Worm (Caenorhabditis elegans) whole organism, L1 larva: ENCODE results near the gene C37H5.5.

Experiments used
- C16A3.4 ChIP-seq: fragments of 150-350 bp; optimal IDR thresholded peaks from 2 replicates; lab custom pipeline; 2014; ENCODE audit warnings: missing biosample characterization, missing genetic modification characterization
- C34B4.2 ChIP-seq: sonication (generic microtip); optimal IDR thresholded peaks from 2 replicates; lab custom pipeline; 2017; ENCODE audit warnings: mild to moderate bottlenecking, missing genetic modification characterization, missing compliant biosample characterization
- F16B12.6 ChIP-seq: fragments of 150-350 bp; optimal IDR thresholded peaks from 2 replicates; lab custom pipeline; 2014; ENCODE audit warnings: missing biosample characterization, missing genetic modification characterization
- Y116A8C.19 ChIP-seq: sonication (generic microtip); optimal IDR thresholded peaks from 2 replicates; lab custom pipeline; 2016; ENCODE audit warnings: missing compliant biosample characterization, missing genetic modification characterization, borderline replicate concordance
- aha-1 ChIP-seq: fragments of 150-350 bp; optimal IDR thresholded peaks from 2 replicates; lab custom pipeline; 2014; ENCODE audit warnings: missing biosample characterization, missing genetic modification characterization
- alr-1 ChIP-seq: fragments of 200-800 bp; sonication (Bioruptor generic); optimal IDR thresholded peaks from 2 replicates; lab custom pipeline; 2018; ENCODE audit warnings: borderline replicate concordance, mild to moderate bottlenecking, missing genetic modification characterization, missing compliant biosample characterization
- ceh-63 ChIP-seq: fragments of 200-800 bp; sonication (Bioruptor generic); optimal IDR thresholded peaks from 2 replicates; lab custom pipeline; 2018; ENCODE audit warnings: mild to moderate bottlenecking, missing genetic modification characterization, missing compliant biosample characterization
- ceh-8 ChIP-seq: fragments of 200-800 bp; sonication (Bioruptor generic); optimal IDR thresholded peaks from 2 replicates; lab custom pipeline; 2018; ENCODE audit warnings: mild to moderate bottlenecking, missing genetic modification characterization, moderate library complexity, missing compliant biosample characterization
- ceh-82 ChIP-seq, 3 experiments: fragments of 150-350 bp in 1 of 3; sonication (generic microtip) in 2 of 3; optimal IDR thresholded peaks; 2 replicates each; lab custom pipeline; 2014 to 2017; ENCODE audit warnings: missing biosample characterization in 3 of 3, missing genetic modification characterization in 3 of 3
- dpl-1 ChIP-seq, 3 experiments: fragments of 150-350 bp in 2 of 3; sonication (generic microtip) in 1 of 3; optimal IDR thresholded peaks; 2 replicates each; lab custom pipeline; 2014 to 2017; ENCODE audit warnings: missing biosample characterization in 3 of 3, missing genetic modification characterization in 3 of 3, missing genetic modification reagents in 3 of 3
- efl-1 ChIP-seq, 4 experiments: fragments of 150-350 bp; optimal IDR thresholded peaks in 3 of 4; peaks in 1 of 4; 1 replicate in 1 of 4; 2 replicates in 3 of 4; lab custom pipeline; 2014; ENCODE audit warnings: missing biosample characterization in 2 of 4, missing genetic modification characterization in 2 of 4, missing genetic modification reagents in 2 of 4
- efl-3 ChIP-seq: fragments of 200-800 bp; sonication (Bioruptor generic); optimal IDR thresholded peaks from 2 replicates; lab custom pipeline; 2018; ENCODE audit warnings: mild to moderate bottlenecking, missing genetic modification characterization, missing compliant biosample characterization
- egl-13 ChIP-seq: sonication (generic microtip); optimal IDR thresholded peaks from 2 replicates; lab custom pipeline; 2016; ENCODE audit warnings: missing genotype, missing genetic modification reagents, missing genetic modification characterization, missing compliant biosample characterization
- elt-2 ChIP-seq: sonication (generic microtip); optimal IDR thresholded peaks from 2 replicates; lab custom pipeline; 2016; ENCODE audit warnings: missing genetic modification characterization, mild to moderate bottlenecking, inconsistent platforms, missing compliant biosample characterization, missing genetic modification reagents
- elt-3 ChIP-seq, 6 experiments: fragments of 150-350 bp in 1 of 6; sonication (generic microtip); optimal IDR thresholded peaks; 2 replicates each; lab custom pipeline; 2017 to 2018; ENCODE audit warnings: missing biosample characterization in 6 of 6, missing genetic modification characterization in 6 of 6, inconsistent platforms in 1 of 6
- fkh-8 ChIP-seq: sonication (generic microtip); optimal IDR thresholded peaks from 2 replicates; lab custom pipeline; 2016; ENCODE audit warnings: mild to moderate bottlenecking, missing genetic modification characterization, missing compliant biosample characterization
- fos-1 ChIP-seq: fragments of 150-350 bp; optimal IDR thresholded peaks from 2 replicates; lab custom pipeline; 2014; ENCODE audit warnings: missing biosample characterization, missing genetic modification characterization
- grh-1 ChIP-seq: fragments of 200-800 bp; sonication (Bioruptor generic); IDR thresholded peaks from 2 replicates; pipeline ENCODE4 v1.3.6; 2022; ENCODE audit warnings: missing genetic modification reagents, missing genetic modification characterization, missing compliant biosample characterization
- hlh-4 ChIP-seq: sonication (generic microtip); optimal IDR thresholded peaks from 2 replicates; lab custom pipeline; 2016; ENCODE audit warnings: mild to moderate bottlenecking, missing genetic modification characterization, missing compliant biosample characterization
- lin-13 ChIP-seq: fragments of 150-350 bp; optimal IDR thresholded peaks from 2 replicates; lab custom pipeline; 2014; ENCODE audit warnings: missing biosample characterization, missing genetic modification reagents, missing genetic modification characterization
- lin-15B ChIP-seq: fragments of 150-350 bp; sonication (generic microtip); optimal IDR thresholded peaks from 3 replicates; lab custom pipeline; 2014; ENCODE audit warnings: missing biosample characterization, missing genetic modification characterization
- lin-35 ChIP-seq, 2 experiments: fragments of 150-350 bp; optimal IDR thresholded peaks; 2 replicates each; lab custom pipeline; 2014; ENCODE audit warnings: missing biosample characterization in 2 of 2, missing genetic modification characterization in 2 of 2, missing genetic modification reagents in 2 of 2
- lir-3 ChIP-seq: sonication (generic microtip); optimal IDR thresholded peaks from 2 replicates; lab custom pipeline; 2016; ENCODE audit warnings: mild to moderate bottlenecking, missing genetic modification characterization, moderate library complexity, missing compliant biosample characterization; ENCODE audit not compliant: poor library complexity
- lsy-2 ChIP-seq, 2 experiments: fragments of 150-350 bp; optimal IDR thresholded peaks; 2 replicates each; lab custom pipeline; 2014; ENCODE audit warnings: missing biosample characterization in 2 of 2, missing genetic modification characterization in 2 of 2
- mef-2 ChIP-seq: fragments of 150-350 bp; optimal IDR thresholded peaks from 2 replicates; lab custom pipeline; 2014; ENCODE audit warnings: missing biosample characterization, missing genetic modification characterization
- mep-1 ChIP-seq: fragments of 150-350 bp; optimal IDR thresholded peaks from 2 replicates; lab custom pipeline; 2014; ENCODE audit warnings: missing biosample characterization, missing genetic modification characterization
- nhr-19 ChIP-seq: fragments of 200-800 bp; sonication (Bioruptor generic); conservative IDR thresholded peaks from 2 replicates; pipeline ENCODE4 v1.3.6; 2022; ENCODE audit warnings: missing genetic modification characterization, missing compliant biosample characterization
- nhr-20 ChIP-seq: sonication (generic microtip); optimal IDR thresholded peaks from 2 replicates; lab custom pipeline; 2016; ENCODE audit warnings: mild to moderate bottlenecking, missing genetic modification characterization, missing compliant biosample characterization
- nhr-28 ChIP-seq: fragments of 150-350 bp; optimal IDR thresholded peaks from 2 replicates; lab custom pipeline; 2014; ENCODE audit warnings: missing biosample characterization, missing genetic modification characterization
- nhr-47 ChIP-seq: sonication (generic microtip); optimal IDR thresholded peaks from 2 replicates; lab custom pipeline; 2016; ENCODE audit warnings: mild to moderate bottlenecking, missing genetic modification characterization, moderate library complexity, missing compliant biosample characterization
- nhr-71 ChIP-seq: sonication (generic microtip); optimal IDR thresholded peaks from 2 replicates; lab custom pipeline; 2016; ENCODE audit warnings: mild to moderate bottlenecking, missing genetic modification characterization, moderate library complexity, missing compliant biosample characterization
- nhr-76 ChIP-seq: sonication (generic microtip); optimal IDR thresholded peaks from 2 replicates; lab custom pipeline; 2017; ENCODE audit warnings: missing biosample characterization, missing genetic modification characterization
- nhr-85 ChIP-seq: sonication (generic microtip); peaks from one replicate; lab custom pipeline; 2016; ENCODE audit warnings: missing genetic modification characterization, inconsistent platforms, missing compliant biosample characterization
- pax-3 ChIP-seq: fragments of 200-800 bp; sonication (Bioruptor generic); optimal IDR thresholded peaks from 2 replicates; lab custom pipeline; 2018; ENCODE audit warnings: mild to moderate bottlenecking, missing genetic modification characterization, moderate library complexity, missing compliant biosample characterization
- pqm-1 ChIP-seq: sonication (generic microtip); optimal IDR thresholded peaks from 3 replicates; lab custom pipeline; 2017; ENCODE audit warnings: missing biosample characterization, missing genetic modification characterization
- rnt-1 ChIP-seq: sonication (generic microtip); optimal IDR thresholded peaks from 2 replicates; lab custom pipeline; 2016; ENCODE audit warnings: mild to moderate bottlenecking, missing genetic modification characterization, moderate library complexity, missing compliant biosample characterization
- skn-1 ChIP-seq: fragments of 150-350 bp; optimal IDR thresholded peaks from 2 replicates; lab custom pipeline; 2014; ENCODE audit warnings: missing biosample characterization, missing genetic modification characterization
- snpc-4 ChIP-seq: fragments of 150-350 bp; optimal IDR thresholded peaks from 2 replicates; lab custom pipeline; 2014; ENCODE audit warnings: missing biosample characterization, missing genetic modification characterization
- snu-23 ChIP-seq: sonication (generic microtip); optimal IDR thresholded peaks from 2 replicates; lab custom pipeline; 2016; ENCODE audit warnings: missing genetic modification characterization, missing compliant biosample characterization
- sptf-1 ChIP-seq: fragments of 150-350 bp; optimal IDR thresholded peaks from 2 replicates; lab custom pipeline; 2014; ENCODE audit warnings: missing biosample characterization, missing genetic modification characterization
- swsn-7 ChIP-seq: sonication (generic microtip); optimal IDR thresholded peaks from 2 replicates; lab custom pipeline; 2016; ENCODE audit warnings: missing genetic modification characterization, missing compliant biosample characterization
- tbx-2 ChIP-seq: sonication (generic microtip); optimal IDR thresholded peaks from 2 replicates; lab custom pipeline; 2016; ENCODE audit warnings: missing genetic modification characterization, missing compliant biosample characterization
- tlp-1 ChIP-seq: fragments of 150-350 bp; optimal IDR thresholded peaks from 2 replicates; lab custom pipeline; 2014; ENCODE audit warnings: missing biosample characterization, missing genetic modification characterization
- zag-1 ChIP-seq: fragments of 150-350 bp; optimal IDR thresholded peaks from 2 replicates; lab custom pipeline; 2014; ENCODE audit warnings: missing biosample characterization, missing genetic modification characterization
- ztf-11 ChIP-seq, 2 experiments: sonication (generic microtip); optimal IDR thresholded peaks; 2 replicates each; lab custom pipeline; 2016 to 2017; ENCODE audit warnings: missing genetic modification characterization in 2 of 2, missing biosample characterization in 1 of 2, missing compliant biosample characterization in 1 of 2

C37H5.5 gene

ce11 chrV:4810653-4811052, 16.5 kb upstream of the C37H5.5 start (continued):
- peak; percentile 69 for TF ChIP-seq fkh-8 (tag; lab: Kevin White, UChicago)
- TF ChIP-seq lir-3, result no peak
- TF ChIP-seq nhr-19 (GFP tag; lab: Robert Waterston, UW), result no peak; the same call in 1 of the 2 replicates
- peak; percentile 55 for TF ChIP-seq snu-23 (GFP tag; lab: Kevin White, UChicago)
- no peak for TF ChIP-seq Y116A8C.19 (tag; lab: Kevin White, UChicago)
- peak in 1 of 3 experiments; percentile 51 for TF ChIP-seq dpl-1 (GFP tag; optimal IDR thresholded peaks at IDR 0.05; lab: Kevin White, UChicago)
- peak in 1 of 2 experiments; percentile 65 for TF ChIP-seq lsy-2 (tag; optimal IDR thresholded peaks at IDR 0.05; lab: Kevin White, UChicago)
- TF ChIP-seq pqm-1 (tag; lab: Kevin White, UChicago), result no peak
- TF ChIP-seq egl-13 (tag; lab: Kevin White, UChicago), result peak; percentile 32
- no peak for TF ChIP-seq snpc-4
- TF ChIP-seq pax-3, result no peak
- TF ChIP-seq ceh-82 (tag; optimal IDR thresholded peaks at IDR 0.05; lab: Kevin White, UChicago), result peak in 2 of 3 experiments; percentile 13 to 65
- no peak for TF ChIP-seq ztf-11 (tag; optimal IDR thresholded peaks at IDR 0.05; lab: Kevin White, UChicago)
- TF ChIP-seq lin-15B (tag; lab: Kevin White, UChicago), result peak; percentile 47
- no peak for TF ChIP-seq zag-1 (tag; lab: Kevin White, UChicago)
- TF ChIP-seq aha-1 (tag; lab: Kevin White, UChicago), result no peak
- no peak for TF ChIP-seq C16A3.4
- peak; percentile 21 for TF ChIP-seq nhr-47 (tag; lab: Kevin White, UChicago)
- TF ChIP-seq efl-1 (optimal IDR thresholded peaks at IDR 0.05; lab: Kevin White, UChicago), result peak; percentile 41 to 51
- TF ChIP-seq efl-1 (GFP tag; optimal IDR thresholded peaks at IDR 0.05 in 1 of 2; lab: Kevin White, UChicago), result peak; percentile 42 to 80
- no peak for TF ChIP-seq tlp-1 (tag; lab: Kevin White, UChicago)
- no peak for TF ChIP-seq elt-3 (tag; optimal IDR thresholded peaks at IDR 0.05; lab: Kevin White, UChicago)
- TF ChIP-seq mef-2 (tag; lab: Kevin White, UChicago), result no peak
- TF ChIP-seq F16B12.6 (tag; lab: Kevin White, UChicago), result peak; percentile 2
- no peak for TF ChIP-seq nhr-28 (tag; lab: Kevin White, UChicago)
- TF ChIP-seq rnt-1 (tag; lab: Kevin White, UChicago), result no peak
- no peak for TF ChIP-seq C34B4.2 (tag; lab: Kevin White, UChicago)
- no peak for TF ChIP-seq grh-1 (GFP tag; lab: Robert Waterston, UW)
- peak; percentile 42 for TF ChIP-seq swsn-7
- peak; percentile 30 for TF ChIP-seq nhr-20 (tag; lab: Kevin White, UChicago)

ce11 chrV:4813825-4814224, 13.3 kb upstream of the C37H5.5 start:
- no peak for TF ChIP-seq tbx-2 (tag; lab: Kevin White, UChicago)
- no peak for TF ChIP-seq efl-1 (optimal IDR thresholded peaks at IDR 0.05; lab: Kevin White, UChicago)
- TF ChIP-seq efl-1 (GFP tag; optimal IDR thresholded peaks at IDR 0.05 in 1 of 2; lab: Kevin White, UChicago), result peak in 1 of 2 experiments; percentile 18
- TF ChIP-seq, all 84 proteins: peak for 1

ce11 chrV:4818563-4818962, 8.6 kb upstream of the C37H5.5 start, which contains the start of gene ccep-97:
Gene ccep-97 (minus strand): TSS chrV:4818663.
- TF ChIP-seq alr-1 (tag; lab: Kevin White, UChicago) (no peak), sptf-1 (tag; lab: Kevin White, UChicago) (no peak), nhr-85 (tag; lab: Kevin White, UChicago) (no peak), Y116A8C.19 (tag; lab: Kevin White, UChicago) (no peak), nhr-71 (tag; lab: Kevin White, UChicago) (no peak), pqm-1 (tag; lab: Kevin White, UChicago) (no peak), nhr-76 (tag; lab: Kevin White, UChicago) (no peak)
- TF ChIP-seq, all 84 proteins: peak for 0

- TF ChIP-seq nhr-71 (tag; lab: Kevin White, UChicago), result peak; percentile 65
- TF ChIP-seq efl-3 (GFP tag; lab: Kevin White, UChicago), result no peak
- peak; percentile 31 for TF ChIP-seq nhr-19 (GFP tag; lab: Robert Waterston, UW)
- peak; percentile 39 for TF ChIP-seq skn-1 (tag; lab: Kevin White, UChicago)
- no peak for TF ChIP-seq ceh-63 (GFP tag; lab: Kevin White, UChicago)
- peak in 1 of 3 experiments; percentile 21 for TF ChIP-seq dpl-1 (GFP tag; optimal IDR thresholded peaks at IDR 0.05; lab: Kevin White, UChicago)
- TF ChIP-seq nhr-20 (tag; lab: Kevin White, UChicago), result peak; percentile 22
- no peak for TF ChIP-seq lin-13 (GFP tag; lab: Kevin White, UChicago)
- TF ChIP-seq hlh-4 (tag; lab: Kevin White, UChicago), result no peak
- TF ChIP-seq elt-2 (tag; lab: Kevin White, UChicago), result no peak
- TF ChIP-seq lsy-2 (tag; optimal IDR thresholded peaks at IDR 0.05; lab: Kevin White, UChicago), result peak in 1 of 2 experiments; percentile 35
- TF ChIP-seq snu-23 (GFP tag; lab: Kevin White, UChicago), result peak; percentile 26
- peak; percentile 32 for TF ChIP-seq tbx-2 (tag; lab: Kevin White, UChicago)
- TF ChIP-seq fos-1 (tag; lab: Kevin White, UChicago), result no peak
- no peak for TF ChIP-seq mep-1 (tag; lab: Kevin White, UChicago)
- TF ChIP-seq swsn-7, result no peak
- TF ChIP-seq ceh-8 (GFP tag; lab: Kevin White, UChicago), result no peak
- peak in 1 of 2 experiments; percentile 18 for TF ChIP-seq lin-35 (GFP tag; optimal IDR thresholded peaks at IDR 0.05; lab: Kevin White, UChicago)
These were observed 6.6 kb upstream of the C37H5.5 start for ce11 chrV:4820601-4821000.
